Fruit fly (Drosophila melanogaster) whole organism, embryonic: ENCODE data around the gene PhKgamma.

Experiments used
- CG10267 ChIP-seq: fragments of 200-800 bp; sonication (Bioruptor generic); optimal IDR thresholded peaks from 2 replicates; lab custom pipeline; 2018; ENCODE audit warnings: missing biosample characterization, mild to moderate bottlenecking, missing genetic modification characterization, moderate library complexity
- CG10366 ChIP-seq: fragments of 200-800 bp; sonication (Bioruptor generic); IDR thresholded peaks from 2 replicates; pipeline ENCODE4 v1.3.6; 2022; ENCODE audit warnings: missing biosample characterization, missing genetic modification characterization
- CG10959 ChIP-seq: fragments of 200-800 bp; sonication (Bioruptor generic); IDR thresholded peaks from 2 replicates; pipeline ENCODE4 v1.3.6; 2022; ENCODE audit warnings: missing biosample characterization, missing genetic modification characterization
- CG13296 ChIP-seq: fragments of 200-800 bp; sonication (Bioruptor generic); optimal IDR thresholded peaks from 3 replicates; lab custom pipeline; 2018; ENCODE audit warnings: missing biosample characterization, mild to moderate bottlenecking, missing genetic modification characterization
- CG13424 ChIP-seq: fragments of 200-800 bp; sonication (Bioruptor generic); optimal IDR thresholded peaks from 2 replicates; lab custom pipeline; 2019; ENCODE audit warnings: missing biosample characterization, mild to moderate bottlenecking, missing genetic modification characterization, moderate library complexity
- CG14667 ChIP-seq: fragments of 200-800 bp; sonication (Bioruptor generic); IDR thresholded peaks from 2 replicates; pipeline ENCODE4 v1.3.6; 2022; ENCODE audit warnings: missing biosample characterization, missing genetic modification characterization
- CG17802 ChIP-seq: fragments of 200-800 bp; sonication (Bioruptor generic); optimal IDR thresholded peaks from 2 replicates; lab custom pipeline; 2018; ENCODE audit warnings: missing biosample characterization, mild to moderate bottlenecking, missing genetic modification characterization, moderate library complexity
- CG2116 ChIP-seq: fragments of 200-800 bp; sonication (Bioruptor generic); optimal IDR thresholded peaks from 3 replicates; lab custom pipeline; 2018; ENCODE audit warnings: missing biosample characterization, mild to moderate bottlenecking, missing genetic modification characterization
- CG2678 ChIP-seq: fragments of 200-800 bp; sonication (Bioruptor generic); optimal IDR thresholded peaks from 3 replicates; lab custom pipeline; 2019; ENCODE audit warnings: missing biosample characterization, mild to moderate bottlenecking, missing genetic modification characterization, moderate library complexity
- CG2889 ChIP-seq: fragments of 200-800 bp; sonication (Bioruptor generic); IDR thresholded peaks from 3 replicates; pipeline ENCODE4 v1.3.6; 2022; ENCODE audit warnings: missing biosample characterization, missing genetic modification characterization
- CG31388 ChIP-seq: fragments of 200-800 bp; sonication (Bioruptor generic); optimal IDR thresholded peaks from 2 replicates; lab custom pipeline; 2016; ENCODE audit warnings: missing biosample characterization, missing genetic modification characterization
- CG42726 ChIP-seq: fragments of 200-800 bp; sonication (Bioruptor generic); IDR thresholded peaks from 2 replicates; pipeline ENCODE4 v1.3.6; 2022; ENCODE audit warnings: missing biosample characterization, missing genetic modification characterization; ENCODE audit not compliant: partially characterized antibody
- CG6689 ChIP-seq: fragments of 200-800 bp; sonication (Bioruptor generic); IDR thresholded peaks from 2 replicates; pipeline ENCODE4 v1.3.6; 2022; ENCODE audit warnings: missing biosample characterization, missing genetic modification characterization
- CG7271 ChIP-seq: fragments of 200-800 bp; sonication (Bioruptor generic); optimal IDR thresholded peaks from 2 replicates; lab custom pipeline; 2018; ENCODE audit warnings: missing biosample characterization, mild to moderate bottlenecking, missing genetic modification characterization, moderate library complexity
- CG7357 ChIP-seq: fragments of 200-800 bp; sonication (Bioruptor generic); IDR thresholded peaks from 3 replicates; pipeline ENCODE4 v1.3.6; 2022; ENCODE audit warnings: missing biosample characterization, missing genetic modification characterization
- CG7556 ChIP-seq: fragments of 200-800 bp; sonication (Bioruptor generic); optimal IDR thresholded peaks from 2 replicates; lab custom pipeline; 2017; ENCODE audit warnings: missing biosample characterization, mild to moderate bottlenecking, missing genetic modification characterization
- CG9727 ChIP-seq: fragments of 200-800 bp; sonication (Bioruptor generic); optimal IDR thresholded peaks from 3 replicates; lab custom pipeline; 2017; ENCODE audit warnings: missing biosample characterization, mild to moderate bottlenecking, missing genetic modification characterization
- CkIIα-i1 ChIP-seq: fragments of 200-800 bp; sonication (Bioruptor generic); IDR thresholded peaks from 2 replicates; pipeline ENCODE4 v1.3.6; 2022; ENCODE audit warnings: missing biosample characterization, missing genetic modification characterization
- CrebB ChIP-seq: fragments of 200-800 bp; sonication (Bioruptor generic); optimal IDR thresholded peaks from 3 replicates; lab custom pipeline; 2018; ENCODE audit warnings: missing biosample characterization, mild to moderate bottlenecking, missing genetic modification characterization
- Ets97D ChIP-seq: fragments of 200-800 bp; sonication (Bioruptor generic); optimal IDR thresholded peaks from 3 replicates; lab custom pipeline; 2016; ENCODE audit warnings: missing biosample characterization, missing genetic modification characterization
- Mes4 ChIP-seq: fragments of 200-800 bp; sonication (Bioruptor generic); optimal IDR thresholded peaks from 2 replicates; lab custom pipeline; 2016; ENCODE audit warnings: missing biosample characterization, missing genetic modification characterization
- Neu2 ChIP-seq: fragments of 200-800 bp; sonication (Bioruptor generic); optimal IDR thresholded peaks from 3 replicates; lab custom pipeline; 2016; ENCODE audit warnings: missing biosample characterization, missing genetic modification characterization, borderline replicate concordance
- Nf-YB ChIP-seq: fragments of 200-800 bp; sonication (Bioruptor generic); optimal IDR thresholded peaks from 3 replicates; lab custom pipeline; 2019; ENCODE audit warnings: missing biosample characterization, mild to moderate bottlenecking, missing genetic modification characterization, moderate library complexity
- Poxn ChIP-seq: fragments of 200-800 bp; sonication (Bioruptor generic); IDR thresholded peaks from 2 replicates; pipeline ENCODE4 v1.3.6; 2022; ENCODE audit warnings: missing biosample characterization, missing genetic modification characterization
- Ssrp ChIP-seq: fragments of 200-800 bp; sonication (Bioruptor generic); optimal IDR thresholded peaks from 2 replicates; lab custom pipeline; 2018; ENCODE audit warnings: missing biosample characterization, mild to moderate bottlenecking, missing genetic modification characterization, moderate library complexity
- Taf1 ChIP-seq: fragments of 200-800 bp; sonication (Bioruptor generic); IDR thresholded peaks from 2 replicates; pipeline ENCODE4 v1.3.6; 2022; ENCODE audit warnings: missing biosample characterization, missing genetic modification characterization
- btn ChIP-seq: fragments of 200-800 bp; sonication (Bioruptor generic); optimal IDR thresholded peaks from 2 replicates; lab custom pipeline; 2016; ENCODE audit warnings: missing biosample characterization, missing genetic modification characterization
- cas ChIP-seq: fragments of 200-800 bp; sonication (Bioruptor generic); IDR thresholded peaks from 2 replicates; pipeline ENCODE4 v1.3.6; 2022; ENCODE audit warnings: missing biosample characterization, missing genetic modification characterization
- corto ChIP-seq: fragments of 200-800 bp; sonication (Bioruptor generic); optimal IDR thresholded peaks from 2 replicates; lab custom pipeline; 2016; ENCODE audit warnings: missing biosample characterization, mild to moderate bottlenecking, missing genetic modification characterization, moderate library complexity
- crc ChIP-seq: fragments of 200-800 bp; sonication (Bioruptor generic); optimal IDR thresholded peaks from 2 replicates; lab custom pipeline; 2016; ENCODE audit warnings: missing biosample characterization, missing genetic modification characterization
- emc ChIP-seq: fragments of 200-800 bp; sonication (Bioruptor generic); optimal IDR thresholded peaks from 2 replicates; lab custom pipeline; 2016; ENCODE audit warnings: missing biosample characterization, missing genetic modification characterization
- ewg ChIP-seq: fragments of 200-800 bp; sonication (Bioruptor generic); optimal IDR thresholded peaks from 3 replicates; lab custom pipeline; 2017; ENCODE audit warnings: mild to moderate bottlenecking, missing biosample characterization, missing genetic modification reagents, missing genetic modification characterization
- exex ChIP-seq: fragments of 200-800 bp; sonication (Bioruptor generic); optimal IDR thresholded peaks from 4 replicates; lab custom pipeline; 2018; ENCODE audit warnings: missing biosample characterization, mild to moderate bottlenecking, missing genetic modification characterization, moderate library complexity
- eyg ChIP-seq: fragments of 200-800 bp; sonication (Bioruptor generic); optimal IDR thresholded peaks from 3 replicates; lab custom pipeline; 2016; ENCODE audit warnings: missing biosample characterization, missing genetic modification characterization
- fd102C ChIP-seq: fragments of 200-800 bp; sonication (Bioruptor generic); optimal IDR thresholded peaks from 2 replicates; lab custom pipeline; 2018; ENCODE audit warnings: missing biosample characterization, mild to moderate bottlenecking, missing genetic modification characterization, moderate library complexity
- ftz-f1 ChIP-seq: fragments of 200-800 bp; sonication (Bioruptor generic); optimal IDR thresholded peaks from 2 replicates; lab custom pipeline; 2016; ENCODE audit warnings: missing biosample characterization, missing genetic modification characterization
- ind ChIP-seq: fragments of 200-800 bp; sonication (Bioruptor generic); optimal IDR thresholded peaks from 3 replicates; lab custom pipeline; 2016; ENCODE audit warnings: missing biosample characterization, missing genetic modification characterization
- jing ChIP-seq: fragments of 200-800 bp; sonication (Bioruptor generic); optimal IDR thresholded peaks from 2 replicates; lab custom pipeline; 2018; ENCODE audit warnings: missing biosample characterization, mild to moderate bottlenecking, missing genetic modification characterization
- jumu ChIP-seq: fragments of 200-800 bp; sonication (Bioruptor generic); optimal IDR thresholded peaks from 3 replicates; lab custom pipeline; 2016; ENCODE audit warnings: missing biosample characterization, missing genetic modification characterization
- kah ChIP-seq: fragments of 200-800 bp; sonication (Bioruptor generic); optimal IDR thresholded peaks from 2 replicates; lab custom pipeline; 2018; ENCODE audit warnings: missing biosample characterization, mild to moderate bottlenecking, missing genetic modification characterization
- ken ChIP-seq: fragments of 200-800 bp; sonication (Bioruptor generic); IDR thresholded peaks from 3 replicates; pipeline ENCODE4 v1.3.6; 2022; ENCODE audit warnings: missing biosample characterization, missing genetic modification characterization
- maf-S ChIP-seq: fragments of 200-800 bp; sonication (Bioruptor generic); optimal IDR thresholded peaks from 2 replicates; lab custom pipeline; 2016; ENCODE audit warnings: missing biosample characterization, missing genetic modification characterization
- mam ChIP-seq: fragments of 200-800 bp; sonication (Bioruptor generic); optimal IDR thresholded peaks from 3 replicates; lab custom pipeline; 2016; ENCODE audit warnings: missing biosample characterization, missing genetic modification characterization
- pita ChIP-seq: fragments of 200-800 bp; sonication (Bioruptor generic); optimal IDR thresholded peaks from 2 replicates; lab custom pipeline; 2017; ENCODE audit warnings: missing biosample characterization, mild to moderate bottlenecking, missing genetic modification characterization
- prd ChIP-seq, 3 experiments: fragments of >200 bp in 2 of 3; fragments of 200-800 bp in 1 of 3; sonication (Bioruptor generic) in 1 of 3; optimal IDR thresholded peaks in 2 of 3; IDR thresholded peaks in 1 of 3; 2 replicates in 2 of 3; 3 replicates in 1 of 3; pipeline versions ENCODE4 v1.3.6 to Lab custom; 2017 to 2022; ENCODE audit warnings: missing biosample characterization in 1 of 3, missing genetic modification characterization in 1 of 3
- vfl ChIP-seq: fragments of 200-800 bp; sonication (Bioruptor generic); optimal IDR thresholded peaks from 2 replicates; lab custom pipeline; 2016; ENCODE audit warnings: missing biosample characterization, missing genetic modification characterization
- vnd ChIP-seq: fragments of 200-800 bp; sonication (Bioruptor generic); IDR thresholded peaks from 3 replicates; pipeline ENCODE4 v1.3.6; 2022; ENCODE audit warnings: missing biosample characterization, missing genetic modification characterization; ENCODE audit not compliant: partially characterized antibody
- zen2 ChIP-seq: fragments of 200-800 bp; sonication (Bioruptor generic); IDR thresholded peaks from 3 replicates; pipeline ENCODE4 v1.3.6; 2022; ENCODE audit warnings: missing biosample characterization, missing genetic modification characterization; ENCODE audit not compliant: partially characterized antibody

The PhKgamma gene

DNA sequence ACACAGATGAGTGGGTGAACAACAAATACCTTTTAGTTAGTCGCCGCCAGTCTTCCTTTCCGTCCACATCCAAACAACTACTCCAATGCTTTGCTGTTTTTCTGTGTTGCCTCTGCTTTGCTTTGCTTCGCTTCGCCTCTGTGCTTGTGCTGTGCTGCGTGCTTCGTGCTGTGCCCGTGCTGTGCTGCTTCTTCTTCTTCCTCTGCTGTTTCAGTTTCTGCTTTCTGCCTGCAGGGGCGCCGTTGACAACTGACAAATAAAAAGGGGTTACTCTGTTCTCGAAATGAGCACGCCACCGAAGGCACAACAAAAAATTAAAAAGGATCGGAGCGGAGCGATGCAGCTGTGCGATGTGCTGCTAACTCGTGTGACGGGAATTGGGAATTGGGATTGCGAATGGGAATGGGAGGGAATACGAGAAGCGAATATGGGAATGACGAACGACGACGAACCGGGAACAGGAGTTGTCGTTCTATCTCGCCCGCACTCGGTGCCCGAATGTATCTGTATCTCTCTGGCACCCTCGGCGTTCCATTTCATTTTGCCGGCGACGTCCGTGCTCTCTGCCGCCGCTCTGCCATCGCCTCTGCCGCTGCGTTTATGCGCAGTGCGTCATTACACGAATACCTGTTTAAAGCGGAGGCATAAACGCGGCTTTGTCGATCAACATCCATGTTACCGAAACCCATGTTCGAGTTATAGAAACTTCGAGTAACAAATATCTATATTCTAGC lies 19.8 kb downstream of the PhKgamma start (continued):
- TF ChIP-seq cas (GFP tag; lab: Robert Waterston, UW): peak; percentile 41; the same call in 1 of the 2 replicates
- no peak for TF ChIP-seq CrebB (tag; lab: Kevin White, UChicago)
- no peak for TF ChIP-seq kah
- peak; percentile 6 for TF ChIP-seq CG17802
- TF ChIP-seq exex (tag; lab: Kevin White, UChicago): no peak
- no peak for TF ChIP-seq fd102C
- TF ChIP-seq ftz-f1 (GFP tag; lab: Kevin White, UChicago): no peak
- no peak for TF ChIP-seq prd (optimal IDR thresholded peaks at IDR 0.05; lab: Kevin White, UChicago)
- TF ChIP-seq prd (GFP tag; IDR thresholded peaks at IDR 0.05; lab: Robert Waterston, UW): peak; percentile 77
- peak; percentile 87 for TF ChIP-seq jumu (GFP tag; lab: Kevin White, UChicago)
- TF ChIP-seq CG13296 (GFP tag; lab: Kevin White, UChicago): peak; percentile 62
- TF ChIP-seq zen2 (GFP tag; lab: Robert Waterston, UW): no peak
- peak; percentile 54 for TF ChIP-seq CG9727 (GFP tag; lab: Kevin White, UChicago)
- no peak for TF ChIP-seq CG2116 (GFP tag; lab: Kevin White, UChicago)
- TF ChIP-seq emc (GFP tag; lab: Kevin White, UChicago): peak; percentile 46
- peak; percentile 36; the same call in 1 of the 2 replicates for TF ChIP-seq Taf1
- peak; percentile 44 for TF ChIP-seq ewg (GFP tag; lab: Kevin White, UChicago)
- TF ChIP-seq Ets97D (GFP tag; lab: Kevin White, UChicago): peak; percentile 18
- peak; percentile 36 for TF ChIP-seq Ssrp (tag; lab: Kevin White, UChicago)
- TF ChIP-seq CG13424: peak; percentile 64
- peak; percentile 14 for TF ChIP-seq vfl
- peak; percentile 34 for TF ChIP-seq crc
- no peak for TF ChIP-seq CG42726
- peak; percentile 54 for TF ChIP-seq Nf-YB (GFP tag; lab: Kevin White, UChicago)
- no peak for TF ChIP-seq pita
- TF ChIP-seq CG7556 (GFP tag; lab: Kevin White, UChicago): peak; percentile 66
- TF ChIP-seq jing (GFP tag; lab: Kevin White, UChicago): no peak
- TF ChIP-seq CG6689 (GFP tag; lab: Robert Waterston, UW): peak; percentile 61
- peak; percentile 3 for TF ChIP-seq Neu2 (GFP tag; lab: Kevin White, UChicago)
- no peak for TF ChIP-seq corto (GFP tag; lab: Kevin White, UChicago)
- 0 out of 2 replicates have a peak, but pooled peaks have one; percentile 2 for TF ChIP-seq CkIIα-i1 (GFP tag; lab: Robert Waterston, UW)
- TF ChIP-seq btn (GFP tag; lab: Kevin White, UChicago): no peak
- TF ChIP-seq ind (GFP tag; lab: Kevin White, UChicago): peak; percentile 50
- no peak for TF ChIP-seq CG7271 (tag; lab: Kevin White, UChicago)
- peak; percentile 38; the same call in 1 of the 2 replicates for TF ChIP-seq CG14667 (GFP tag; lab: Robert Waterston, UW)
- TF ChIP-seq ken (GFP tag; lab: Robert Waterston, UW): peak; percentile 71; the same call in 2 of the 3 replicates
- peak; percentile 36 for TF ChIP-seq CG10267 (tag; lab: Kevin White, UChicago)
- 0 out of 3 replicates have a peak, but pooled peaks have one; percentile 23 for TF ChIP-seq CG2889
- TF ChIP-seq Mes4 (GFP tag; lab: Kevin White, UChicago): peak; percentile 69
- peak; percentile 55 for TF ChIP-seq CG10959 (GFP tag; lab: Robert Waterston, UW)
- peak; percentile 77 for TF ChIP-seq CG2678
- peak; percentile 41; the same call in 1 of the 2 replicates for TF ChIP-seq Poxn (GFP tag; lab: Robert Waterston, UW)
- TF ChIP-seq mam (GFP tag; lab: Kevin White, UChicago): peak; percentile 48
- peak; percentile 65 for TF ChIP-seq eyg (GFP tag; lab: Kevin White, UChicago)
- TF ChIP-seq CG10366: peak; percentile 58
- TF ChIP-seq CG7357 (GFP tag; lab: Robert Waterston, UW): peak; percentile 46; the same call in 1 of the 3 replicates
- no peak for TF ChIP-seq CG31388 (GFP tag; lab: Kevin White, UChicago)
- TF ChIP-seq vnd: no peak
- peak; percentile 47 for TF ChIP-seq maf-S (GFP tag; lab: Kevin White, UChicago)
